Worm (Caenorhabditis elegans) whole organism, mixed stage, embryonic: ENCODE measurements around the gene F47E1.1.

ENCODE experiments used
- blmp-1 ChIP-seq: fragments of 150-350 bp; optimal IDR thresholded peaks from 2 replicates; lab custom pipeline; 2014; ENCODE audit warnings: missing biosample characterization, missing genetic modification characterization
- drap-1 ChIP-seq: fragments of 200-800 bp; sonication (Bioruptor generic); optimal IDR thresholded peaks from 3 replicates; lab custom pipeline; 2018; ENCODE audit warnings: mild to moderate bottlenecking, missing genetic modification characterization, missing compliant biosample characterization
- lsy-2 ChIP-seq: fragments of 150-350 bp; optimal IDR thresholded peaks from 2 replicates; lab custom pipeline; 2014; ENCODE audit warnings: missing biosample characterization, missing genetic modification characterization
- mls-2 ChIP-seq: sonication (generic microtip); optimal IDR thresholded peaks from 2 replicates; lab custom pipeline; 2016; ENCODE audit warnings: mild to moderate bottlenecking, missing genetic modification characterization, moderate library complexity, missing compliant biosample characterization
- nhr-12 ChIP-seq: fragments of 150-350 bp; optimal IDR thresholded peaks from 2 replicates; lab custom pipeline; 2014; ENCODE audit warnings: missing biosample characterization, missing genetic modification characterization
- snpc-4 ChIP-seq: fragments of 150-350 bp; optimal IDR thresholded peaks from 2 replicates; lab custom pipeline; 2014; ENCODE audit warnings: missing biosample characterization, missing genetic modification characterization
- sptf-1 ChIP-seq: sonication (generic microtip); optimal IDR thresholded peaks from 2 replicates; lab custom pipeline; 2017; ENCODE audit warnings: mild to moderate bottlenecking, missing genetic modification characterization, moderate library complexity, missing compliant biosample characterization
- unc-62 ChIP-seq: fragments of 150-350 bp; optimal IDR thresholded peaks from 2 replicates; lab custom pipeline; 2014; ENCODE audit warnings: missing biosample characterization, missing genetic modification reagents, missing genetic modification characterization

DNA sequence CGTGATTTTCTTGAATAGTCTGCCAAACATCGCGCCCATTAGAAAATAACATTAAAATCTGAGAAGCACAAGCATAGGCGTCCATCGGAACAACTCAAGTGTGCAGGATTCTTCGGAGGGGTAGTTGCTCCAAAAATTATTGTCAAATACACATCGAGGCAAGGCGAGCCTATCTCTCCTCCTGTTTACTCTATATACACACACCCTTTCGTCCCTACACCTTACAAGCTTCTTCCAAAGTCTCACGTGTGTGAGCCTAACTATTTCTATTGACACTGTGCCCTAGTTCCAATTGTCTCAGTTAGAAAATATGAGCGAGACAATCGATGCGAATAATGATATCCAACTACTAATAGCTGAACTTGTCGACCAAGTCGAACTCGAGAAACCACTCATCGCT is 14.9 kb downstream of the F47E1.1 start:
- no peak for TF ChIP-seq mls-2 (tag; lab: Kevin White, UChicago)
- no peak for TF ChIP-seq snpc-4 (tag; lab: Kevin White, UChicago)
- TF ChIP-seq unc-62 (GFP tag; lab: Kevin White, UChicago), result no peak
- TF ChIP-seq drap-1 (GFP tag; lab: Kevin White, UChicago), result no peak
- TF ChIP-seq nhr-12 (tag; lab: Kevin White, UChicago), result no peak
- TF ChIP-seq blmp-1 (tag; lab: Kevin White, UChicago), result no peak
- no peak for TF ChIP-seq sptf-1 (tag; lab: Kevin White, UChicago)
- TF ChIP-seq lsy-2 (tag; lab: Kevin White, UChicago), result no peak
